Fruit fly (Drosophila melanogaster): ENCODE measurements around the gene Idgf2.

The Idgf2 gene

DNA sequence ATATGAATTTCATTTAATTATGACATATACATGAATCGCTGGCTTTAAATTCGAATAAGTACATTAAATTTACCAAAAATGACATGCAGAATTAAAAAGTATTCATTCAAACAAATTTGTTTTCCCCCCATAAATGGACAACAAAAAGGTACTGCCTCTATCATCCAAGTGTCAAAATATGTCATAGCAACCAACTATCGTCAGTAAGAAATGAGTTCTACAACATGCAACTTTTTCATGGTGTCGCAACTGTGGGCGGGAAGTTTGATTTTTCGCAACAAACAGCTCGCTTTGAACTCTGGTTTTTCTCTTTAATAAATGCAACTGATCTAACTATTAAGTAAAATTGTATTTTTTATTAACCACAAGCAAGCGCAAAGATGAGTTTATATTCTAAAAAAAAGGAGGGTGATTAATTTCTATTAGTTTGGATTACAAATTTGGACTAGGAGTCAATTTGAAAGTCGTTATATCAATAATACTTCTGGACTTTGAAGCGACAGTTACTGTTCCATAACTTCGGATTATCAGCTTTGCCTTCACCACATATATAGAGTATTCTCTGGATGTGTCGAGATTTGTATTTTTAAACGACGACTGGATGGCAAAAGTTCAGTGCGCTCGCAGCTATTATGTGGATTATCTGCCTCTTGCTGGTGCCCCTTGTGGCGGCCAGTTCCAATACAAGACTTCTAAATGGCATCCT, 40.6 kb downstream of the Idgf2 start, which contains the start of gene Nepl8 (continued):
- TF ChIP-seq phol (tag; optimal IDR thresholded peaks at IDR 0.05): peak; percentile 60
- TF ChIP-seq dpn (GFP tag; optimal IDR thresholded peaks at IDR 0.05): peak; percentile 44 to 52
- peak; percentile 32 for TF ChIP-seq maf-S (GFP tag; optimal IDR thresholded peaks at IDR 0.05)
- TF ChIP-seq CG4854 (GFP tag; optimal IDR thresholded peaks at IDR 0.05): peak; percentile 33
- no peak for TF ChIP-seq usp (GFP tag; optimal IDR thresholded peaks at IDR 0.05)
- peak; percentile 66 for TF ChIP-seq gro (GFP tag; optimal IDR thresholded peaks at IDR 0.05)
- peak; percentile 42 for TF ChIP-seq CG7839 (tag; optimal IDR thresholded peaks at IDR 0.05)
- peak; percentile 17 for TF ChIP-seq CrebB (tag; optimal IDR thresholded peaks at IDR 0.05)
- TF ChIP-seq odd (GFP tag; optimal IDR thresholded peaks at IDR 0.05): peak; percentile 47
- no peak for TF ChIP-seq nau (GFP tag; optimal IDR thresholded peaks at IDR 0.05)
- TF ChIP-seq ERR (GFP tag; optimal IDR thresholded peaks at IDR 0.05): peak; percentile 2
- TF ChIP-seq CG18619 (GFP tag; optimal IDR thresholded peaks at IDR 0.05): no peak
- TF ChIP-seq CG12236 (GFP tag; optimal IDR thresholded peaks at IDR 0.05): no peak
- TF ChIP-seq chn (GFP tag; optimal IDR thresholded peaks at IDR 0.05): peak; percentile 15
- no peak for TF ChIP-seq Trl (optimal IDR thresholded peaks at IDR 0.05)
- TF ChIP-seq Trl (GFP tag; optimal IDR thresholded peaks at IDR 0.05): peak; percentile 20
- TF ChIP-seq lola (GFP tag; optimal IDR thresholded peaks at IDR 0.05): peak in 1 of 3 experiments; percentile 16
- TF ChIP-seq CG7928 (GFP tag; optimal IDR thresholded peaks at IDR 0.05): peak; percentile 18
- peak; percentile 54 for TF ChIP-seq vfl (GFP tag; optimal IDR thresholded peaks at IDR 0.05)
- TF ChIP-seq Myb (GFP tag; optimal IDR thresholded peaks at IDR 0.05): peak; percentile 77
- TF ChIP-seq CG18599 (GFP tag; optimal IDR thresholded peaks at IDR 0.05): no peak
- no peak for TF ChIP-seq Poxn (GFP tag; IDR thresholded peaks at IDR 0.05)
- TF ChIP-seq CG11456 (GFP tag; IDR thresholded peaks at IDR 0.05): no peak
- TF ChIP-seq CG12155 (GFP tag; optimal IDR thresholded peaks at IDR 0.05): peak; percentile 42
- TF ChIP-seq CG1603 (tag; optimal IDR thresholded peaks at IDR 0.05): peak; percentile 89
- no peak for TF ChIP-seq mirr (GFP tag; optimal IDR thresholded peaks at IDR 0.05)
- peak; percentile 45 for TF ChIP-seq shn (GFP tag; optimal IDR thresholded peaks at IDR 0.05)
- TF ChIP-seq Nf-YC (tag; optimal IDR thresholded peaks at IDR 0.05): peak; percentile 68
- peak; percentile 4 for TF ChIP-seq gem (tag; optimal IDR thresholded peaks at IDR 0.05)
- TF ChIP-seq CG9609 (GFP tag; optimal IDR thresholded peaks at IDR 0.05): peak; percentile 33
- TF ChIP-seq Side (GFP tag; optimal IDR thresholded peaks at IDR 0.05): peak; percentile 31
- TF ChIP-seq CG17385 (GFP tag; optimal IDR thresholded peaks at IDR 0.05): no peak
- peak; percentile 74 for TF ChIP-seq nmo (GFP tag; optimal IDR thresholded peaks at IDR 0.05)
- peak; percentile 20 for TF ChIP-seq ind (GFP tag; optimal IDR thresholded peaks at IDR 0.05)
- peak; percentile 2 for TF ChIP-seq CG17186 (GFP tag; optimal IDR thresholded peaks at IDR 0.05)
- peak; percentile 45 for TF ChIP-seq pum (GFP tag; optimal IDR thresholded peaks at IDR 0.05)
- TF ChIP-seq CTCF (GFP tag; optimal IDR thresholded peaks at IDR 0.05): peak; percentile 69
- TF ChIP-seq CG12769 (tag; optimal IDR thresholded peaks at IDR 0.05): peak; percentile 41
- no peak for TF ChIP-seq btn (GFP tag; optimal IDR thresholded peaks at IDR 0.05)
- peak; percentile 16 for TF ChIP-seq CG4820 (GFP tag; optimal IDR thresholded peaks at IDR 0.05)
- TF ChIP-seq Pdp1 (GFP tag; optimal IDR thresholded peaks at IDR 0.05): peak; percentile 1 to 25
- TF ChIP-seq CG6654 (GFP tag; optimal IDR thresholded peaks at IDR 0.05): no peak
- peak; percentile 64 for TF ChIP-seq trem (tag; optimal IDR thresholded peaks at IDR 0.05)
- peak; percentile 4 for TF ChIP-seq twi (tag; optimal IDR thresholded peaks at IDR 0.05)
- TF ChIP-seq CG10321 (GFP tag; IDR thresholded peaks at IDR 0.05): no peak
- peak; percentile 68 for TF ChIP-seq vvl (GFP tag; IDR thresholded peaks at IDR 0.05)
- TF ChIP-seq MBD-R2 (GFP tag; IDR thresholded peaks at IDR 0.05): peak; percentile 45
- TF ChIP-seq Mes4 (GFP tag; optimal IDR thresholded peaks at IDR 0.05): no peak
- TF ChIP-seq CG13624 (GFP tag; optimal IDR thresholded peaks at IDR 0.05): peak; percentile 59
- TF ChIP-seq sug (tag; optimal IDR thresholded peaks at IDR 0.05): peak; percentile 70
- TF ChIP-seq CG7987 (GFP tag; optimal IDR thresholded peaks at IDR 0.05): peak; percentile 40

Data from whole organism, embryonic.